Worm (Caenorhabditis elegans) whole organism, late embryonic: ENCODE data around the gene sel-1.

Experiments
- ceh-24 ChIP-seq: sonication (generic microtip); optimal IDR thresholded peaks from 2 replicates; lab custom pipeline; 2016; ENCODE audit warnings: mild to moderate bottlenecking, missing genetic modification characterization, missing compliant biosample characterization
- ceh-31 ChIP-seq: sonication (generic microtip); optimal IDR thresholded peaks from 2 replicates; lab custom pipeline; 2016; ENCODE audit warnings: missing genetic modification characterization, missing compliant biosample characterization
- ceh-34 ChIP-seq: sonication (generic microtip); optimal IDR thresholded peaks from 2 replicates; lab custom pipeline; 2016; ENCODE audit warnings: mild to moderate bottlenecking, missing genetic modification characterization, missing compliant biosample characterization
- nhr-11 ChIP-seq: fragments of 150-350 bp; optimal IDR thresholded peaks from 2 replicates; lab custom pipeline; 2014; ENCODE audit warnings: missing biosample characterization, missing genetic modification characterization
- pha-4 ChIP-seq: fragments of 150-350 bp; optimal IDR thresholded peaks from 2 replicates; lab custom pipeline; 2018; ENCODE audit warnings: missing biosample characterization, missing genetic modification reagents, missing genetic modification characterization
- rnt-1 ChIP-seq: sonication (generic microtip); optimal IDR thresholded peaks from 2 replicates; lab custom pipeline; 2016; ENCODE audit warnings: missing genetic modification characterization, missing compliant biosample characterization
- sox-4 ChIP-seq: sonication (generic microtip); optimal IDR thresholded peaks from 2 replicates; lab custom pipeline; 2017; ENCODE audit warnings: mild to moderate bottlenecking, missing genetic modification characterization, inconsistent platforms, missing compliant biosample characterization

ce11 chrV:12584771-12585170 lies 24.2 kb downstream of the sel-1 start:
- TF ChIP-seq sox-4 (tag; lab: Kevin White, UChicago) (no peak), nhr-11 (tag; lab: Kevin White, UChicago) (no peak), ceh-24 (tag; lab: Kevin White, UChicago) (no peak), ceh-31 (tag; lab: Kevin White, UChicago) (no peak), ceh-34 (tag; lab: Kevin White, UChicago) (no peak), rnt-1 (no peak), pha-4 (no peak)
